Fruit fly (Drosophila melanogaster): ENCODE measurements around the gene CG14907.

- TF ChIP-seq psq (optimal IDR thresholded peaks at IDR 0.05) (no peak), insv (optimal IDR thresholded peaks at IDR 0.05) (no peak), Sin3A (optimal IDR thresholded peaks at IDR 0.05) (no peak), h (optimal IDR thresholded peaks at IDR 0.05) (no peak), Myc (optimal IDR thresholded peaks at IDR 0.05) (no peak), ttk (optimal IDR thresholded peaks at IDR 0.05) (no peak)
These were observed 34.5 kb downstream of the CG14907 start, which contains the start of gene CG17560 for dm6 chr3R:16617650-16618049.

Measured in Kc167 (cell line).